Worm (Caenorhabditis elegans) whole organism, L2 larva: ENCODE results near the gene metl-18.

Experiments
- ama-1 ChIP-seq: fragments of 150-350 bp; optimal IDR thresholded peaks from 2 replicates; lab custom pipeline; 2018; ENCODE audit warnings: inconsistent platforms
- nhr-12 ChIP-seq: fragments of 150-350 bp; optimal IDR thresholded peaks from 2 replicates; lab custom pipeline; 2014; ENCODE audit warnings: missing biosample characterization, missing genetic modification characterization
- skn-1 ChIP-seq: sonication (generic microtip); optimal IDR thresholded peaks from 2 replicates; lab custom pipeline; 2017; ENCODE audit warnings: missing biosample characterization, missing genetic modification characterization

ce11 chrIII:3456226-3456625 lies 30.7 kb downstream of the metl-18 start:
- peak; percentile 59 for TF ChIP-seq nhr-12 (tag; lab: Kevin White, UChicago)
- TF ChIP-seq skn-1 = peak; percentile 71
- TF ChIP-seq ama-1 (lab: Kevin White, UChicago) = no peak
